Fruit fly (Drosophila melanogaster): ENCODE data around the gene Rb97D.

Gene Rb97D

DNA sequence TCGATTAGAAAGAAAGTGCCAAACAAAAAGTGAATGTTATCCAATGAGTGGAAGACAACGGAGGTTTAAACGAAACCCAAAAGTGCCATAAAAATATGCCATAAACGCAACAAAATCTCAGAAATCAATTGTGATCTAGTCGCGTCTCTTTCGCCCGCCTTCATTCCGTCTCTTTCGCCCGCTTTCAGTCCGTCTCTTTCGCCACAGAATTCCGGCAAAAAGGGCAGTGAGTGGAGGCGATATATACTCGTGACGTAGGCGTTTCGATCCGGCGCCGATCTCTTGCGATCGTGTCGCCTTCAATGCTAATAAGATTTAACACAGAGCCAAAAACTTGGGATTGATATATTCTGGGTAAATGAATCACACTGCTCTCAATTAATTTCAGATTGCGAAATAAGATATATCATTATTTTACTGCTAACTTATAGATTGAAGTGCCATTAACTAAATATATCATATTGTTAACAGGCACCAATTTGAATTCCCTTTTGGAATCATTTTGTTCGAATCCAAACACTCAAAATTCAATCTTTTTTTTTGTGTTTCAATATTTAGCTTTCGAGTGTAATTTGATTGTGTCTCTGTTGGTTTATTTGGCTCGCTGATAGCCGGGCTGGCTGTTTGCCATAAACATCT, 12.7 kb upstream of the Rb97D start (continued):
- TF ChIP-seq CG2120 (GFP tag; optimal IDR thresholded peaks at IDR 0.05) (peak; percentile 63), dpn (GFP tag; optimal IDR thresholded peaks at IDR 0.05) (peak; percentile 48 to 56), CG18599 (GFP tag; optimal IDR thresholded peaks at IDR 0.05) (peak; percentile 23), CG32767 (GFP tag; IDR thresholded peaks at IDR 0.05) (peak; percentile 48; the same call in 1 of the 2 replicates), az2 (GFP tag; optimal IDR thresholded peaks at IDR 0.05) (peak; percentile 46), rib (GFP tag; IDR thresholded peaks at IDR 0.05) (no peak), CG34224 (GFP tag; IDR thresholded peaks at IDR 0.05; ENCODE audit: partially characterized antibody) (no peak), CG17385 (GFP tag; optimal IDR thresholded peaks at IDR 0.05) (peak; percentile 55), CG15601 (tag; optimal IDR thresholded peaks at IDR 0.05) (peak; percentile 35), mam (GFP tag; optimal IDR thresholded peaks at IDR 0.05) (peak; percentile 30), MBD-R2 (GFP tag; IDR thresholded peaks at IDR 0.05) (no peak), Deaf1 (tag; optimal IDR thresholded peaks at IDR 0.05) (peak; percentile 27), lilli (GFP tag; optimal IDR thresholded peaks at IDR 0.05) (peak; percentile 46), CG2875 (GFP tag; optimal IDR thresholded peaks at IDR 0.05) (peak; percentile 23), Nf-YA (GFP tag; IDR thresholded peaks at IDR 0.05) (no peak), CG17328 (GFP tag; IDR thresholded peaks at IDR 0.05) (0 out of 2 replicates have a peak, but pooled peaks have one; percentile 31), CG8281 (tag; optimal IDR thresholded peaks at IDR 0.05) (peak; percentile 24), CG6854 (GFP tag; optimal IDR thresholded peaks at IDR 0.05) (no peak), ro (GFP tag; IDR thresholded peaks at IDR 0.05) (peak; percentile 27; the same call in 1 of the 2 replicates), CG18011 (GFP tag; optimal IDR thresholded peaks at IDR 0.05) (no peak), tll (GFP tag; optimal IDR thresholded peaks at IDR 0.05) (no peak), CG12299 (tag; optimal IDR thresholded peaks at IDR 0.05) (peak; percentile 31), NFAT (GFP tag; IDR thresholded peaks at IDR 0.05) (no peak), tio (GFP tag; optimal IDR thresholded peaks at IDR 0.05) (no peak), zen2 (GFP tag; IDR thresholded peaks at IDR 0.05; ENCODE audit: partially characterized antibody) (no peak), cato (GFP tag; optimal IDR thresholded peaks at IDR 0.05; ENCODE audit: borderline replicate concordance) (no peak), CG34422 (GFP tag; IDR thresholded peaks at IDR 0.05) (no peak), CG15269 (tag; optimal IDR thresholded peaks at IDR 0.05) (peak; percentile 77), sob (GFP tag; IDR thresholded peaks at IDR 0.05) (peak; percentile 30; the same call in 1 of the 2 replicates), Jarid2 (GFP tag; optimal IDR thresholded peaks at IDR 0.05) (no peak), Oli (tag; optimal IDR thresholded peaks at IDR 0.05) (peak; percentile 61), CG4820 (GFP tag; optimal IDR thresholded peaks at IDR 0.05) (no peak), Dek (tag; optimal IDR thresholded peaks at IDR 0.05) (peak; percentile 52), hb (GFP tag; IDR thresholded peaks at IDR 0.05; ENCODE audit: partially characterized antibody) (no peak), C15 (GFP tag; IDR thresholded peaks at IDR 0.05) (no peak), CG3995 (GFP tag; optimal IDR thresholded peaks at IDR 0.05) (no peak), gsb-n (tag; optimal IDR thresholded peaks at IDR 0.05) (peak; percentile 4), CG18476 (GFP tag; optimal IDR thresholded peaks at IDR 0.05) (no peak), Dfd (GFP tag; optimal IDR thresholded peaks at IDR 0.05) (no peak), Hr3 (GFP tag; optimal IDR thresholded peaks at IDR 0.05) (peak; percentile 21), CG4424 (GFP tag; optimal IDR thresholded peaks at IDR 0.05) (peak; percentile 40), lab (GFP tag; optimal IDR thresholded peaks at IDR 0.05) (peak; percentile 57), Dbx (GFP tag; IDR thresholded peaks at IDR 0.05) (no peak), CG10462 (GFP tag; optimal IDR thresholded peaks at IDR 0.05) (no peak), CG7928 (GFP tag; optimal IDR thresholded peaks at IDR 0.05) (no peak), CG13123 (GFP tag; optimal IDR thresholded peaks at IDR 0.05) (no peak), eve (GFP tag; optimal IDR thresholded peaks at IDR 0.05) (peak in 1 of 2 experiments; percentile 65), Asciz (GFP tag; optimal IDR thresholded peaks at IDR 0.05) (peak; percentile 25), Optix (GFP tag; IDR thresholded peaks at IDR 0.05) (no peak)
